Worm (Caenorhabditis elegans): Measurements from ENCODE around the gene D2096.7.

The D2096.7 gene

ce11 chrIV:8378280-8378679 lies 850 bp upstream of the D2096.7 start:
- no peak for TF ChIP-seq pqm-1 (tag; optimal IDR thresholded peaks at IDR 0.05)
- no peak for TF ChIP-seq mdl-1 (tag; optimal IDR thresholded peaks at IDR 0.05)
- TF ChIP-seq sea-2 (GFP tag; optimal IDR thresholded peaks at IDR 0.05), result no peak
- TF ChIP-seq ceh-28 (tag; optimal IDR thresholded peaks at IDR 0.05), result no peak
- TF ChIP-seq egl-27 (tag; optimal IDR thresholded peaks at IDR 0.05), result no peak
- TF ChIP-seq ztf-11 (tag; optimal IDR thresholded peaks at IDR 0.05), result no peak
- TF ChIP-seq nhr-12 (tag; optimal IDR thresholded peaks at IDR 0.05), result no peak
- no peak for TF ChIP-seq tbx-2 (tag; optimal IDR thresholded peaks at IDR 0.05)
- TF ChIP-seq unc-39 (tag; optimal IDR thresholded peaks at IDR 0.05), result no peak

ce11 chrIV:8376923-8377322 lies 507 bp downstream of the D2096.7 start:
- peak; percentile 44 for TF ChIP-seq nfya-1 (tag; optimal IDR thresholded peaks at IDR 0.05; ENCODE audit: insufficient read depth)
- no peak for TF ChIP-seq ceh-28 (tag; optimal IDR thresholded peaks at IDR 0.05)
- TF ChIP-seq pha-4 (tag; optimal IDR thresholded peaks at IDR 0.05), result peak; percentile 55

- TF ChIP-seq nhr-76 (tag; optimal IDR thresholded peaks at IDR 0.05) (no peak), mdl-1 (tag; optimal IDR thresholded peaks at IDR 0.05) (no peak), elt-1 (tag; optimal IDR thresholded peaks at IDR 0.05) (no peak), R02D3.7 (tag; optimal IDR thresholded peaks at IDR 0.05) (peak; percentile 79), ceh-9 (tag; optimal IDR thresholded peaks at IDR 0.05) (no peak), ztf-11 (tag; optimal IDR thresholded peaks at IDR 0.05) (no peak), nhr-23 (tag; optimal IDR thresholded peaks at IDR 0.05) (peak; percentile 56), nhr-67 (tag; optimal IDR thresholded peaks at IDR 0.05) (no peak), sea-2 (GFP tag; optimal IDR thresholded peaks at IDR 0.05) (no peak), nhr-237 (tag; optimal IDR thresholded peaks at IDR 0.05) (no peak), nfya-1 (tag; optimal IDR thresholded peaks at IDR 0.05; ENCODE audit: insufficient read depth) (peak; percentile 80), fos-1 (tag; optimal IDR thresholded peaks at IDR 0.05) (no peak), jun-1 (tag; optimal IDR thresholded peaks at IDR 0.05) (peak; percentile 55), ceh-82 (tag; optimal IDR thresholded peaks at IDR 0.05) (peak; percentile 18), nhr-43 (tag; optimal IDR thresholded peaks at IDR 0.05; ENCODE audit: poor library complexity, severe bottlenecking) (peak; percentile 81), ama-1 (optimal IDR thresholded peaks at IDR 0.05) (peak; percentile 84), egl-5 (tag; optimal IDR thresholded peaks at IDR 0.05) (peak; percentile 71), lin-39 (tag; optimal IDR thresholded peaks at IDR 0.05) (peak; percentile 90), unc-62 (GFP tag; optimal IDR thresholded peaks at IDR 0.05) (no peak), skn-1 (tag; optimal IDR thresholded peaks at IDR 0.05) (peak; percentile 57), elt-2 (tag; optimal IDR thresholded peaks at IDR 0.05) (peak; percentile 66), pqm-1 (tag; optimal IDR thresholded peaks at IDR 0.05) (peak; percentile 72), unc-39 (tag; optimal IDR thresholded peaks at IDR 0.05) (no peak), nhr-11 (tag; optimal IDR thresholded peaks at IDR 0.05) (no peak), ceh-16 (tag; optimal IDR thresholded peaks at IDR 0.05) (no peak), mml-1 (tag; optimal IDR thresholded peaks at IDR 0.05) (no peak), ZK546.5 (tag; optimal IDR thresholded peaks at IDR 0.05) (no peak), daf-12 (tag; optimal IDR thresholded peaks at IDR 0.05) (no peak), lin-15B (tag; optimal IDR thresholded peaks at IDR 0.05) (peak; percentile 59), fkh-2 (tag; optimal IDR thresholded peaks at IDR 0.05) (no peak), lsy-12 (tag; optimal IDR thresholded peaks at IDR 0.05) (peak; percentile 79), zag-1 (tag; optimal IDR thresholded peaks at IDR 0.05) (no peak), aly-2 (tag; optimal IDR thresholded peaks at IDR 0.05) (no peak), ztf-4 (tag; optimal IDR thresholded peaks at IDR 0.05) (peak; percentile 30), egl-27 (tag; optimal IDR thresholded peaks at IDR 0.05) (peak; percentile 7), elt-3 (tag; optimal IDR thresholded peaks at IDR 0.05) (no peak), fkh-10 (GFP tag; optimal IDR thresholded peaks at IDR 0.05) (no peak), hmg-11 (tag; optimal IDR thresholded peaks at IDR 0.05) (no peak), nhr-77 (tag; optimal IDR thresholded peaks at IDR 0.05) (no peak), snpc-4 (tag; optimal IDR thresholded peaks at IDR 0.05) (peak; percentile 63), pha-4 (tag; optimal IDR thresholded peaks at IDR 0.05) (peak; percentile 88), tbx-2 (tag; optimal IDR thresholded peaks at IDR 0.05) (peak; percentile 59), ceh-28 (tag; optimal IDR thresholded peaks at IDR 0.05) (no peak), nhr-12 (tag; optimal IDR thresholded peaks at IDR 0.05) (no peak), nhr-28 (tag; optimal IDR thresholded peaks at IDR 0.05) (no peak), eor-1 (tag; optimal IDR thresholded peaks at IDR 0.05) (no peak), nhr-25 (tag; optimal IDR thresholded peaks at IDR 0.05) (peak; percentile 59)
These were observed 2.0 kb downstream of the D2096.7 start for ce11 chrIV:8375381-8375780.
